Fruit fly (Drosophila melanogaster): ENCODE results near the gene CG15025.

CG15025 gene

DNA sequence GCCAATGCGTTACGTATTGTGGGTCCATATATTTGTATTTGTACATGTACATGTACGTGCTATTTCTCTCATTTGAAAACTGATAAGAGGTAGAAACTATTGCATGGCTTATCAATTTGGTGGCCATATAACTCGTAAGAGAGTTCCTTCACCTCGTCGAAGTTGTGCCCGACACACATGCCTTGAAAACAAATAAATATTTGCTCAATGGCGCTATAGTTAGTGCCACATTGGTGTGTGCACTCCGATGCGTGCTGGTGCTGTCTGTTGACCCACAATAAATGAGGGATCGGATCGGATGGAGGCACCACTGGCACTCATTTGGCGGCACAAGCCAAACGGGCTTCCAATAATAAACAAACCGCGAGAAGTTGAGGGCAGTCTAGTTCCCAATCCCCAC is 18.7 kb downstream of the CG15025 start (continued):
- no peak for TF ChIP-seq Meics (GFP tag; optimal IDR thresholded peaks at IDR 0.05)
- no peak for TF ChIP-seq CG10209 (GFP tag; optimal IDR thresholded peaks at IDR 0.05)
- no peak for TF ChIP-seq h (optimal IDR thresholded peaks at IDR 0.05)
- no peak for TF ChIP-seq Fer1 (GFP tag; optimal IDR thresholded peaks at IDR 0.05)
- TF ChIP-seq Mes4 (GFP tag; optimal IDR thresholded peaks at IDR 0.05), result no peak
- TF ChIP-seq grn (GFP tag; optimal IDR thresholded peaks at IDR 0.05), result peak; percentile 25
- peak; percentile 62 for TF ChIP-seq MTF-1 (GFP tag; optimal IDR thresholded peaks at IDR 0.05; ENCODE audit: borderline replicate concordance)
- no peak for TF ChIP-seq Hr51 (GFP tag; optimal IDR thresholded peaks at IDR 0.05)
- no peak for TF ChIP-seq ara (GFP tag; IDR thresholded peaks at IDR 0.05)
- TF ChIP-seq hb (GFP tag; IDR thresholded peaks at IDR 0.05; ENCODE audit: partially characterized antibody), result no peak
- TF ChIP-seq CG9817 (tag; optimal IDR thresholded peaks at IDR 0.05), result no peak
- TF ChIP-seq CG2202 (tag; optimal IDR thresholded peaks at IDR 0.05), result peak; percentile 77
- TF ChIP-seq CG32772 (GFP tag; IDR thresholded peaks at IDR 0.05), result no peak
- no peak for TF ChIP-seq CG14050 (GFP tag; IDR thresholded peaks at IDR 0.05)
- no peak; the same call in 2 of the 3 replicates for TF ChIP-seq CG17361 (GFP tag; IDR thresholded peaks at IDR 0.05)
- peak; percentile 9 for TF ChIP-seq dmrt99B (tag; optimal IDR thresholded peaks at IDR 0.05)
- no peak for TF ChIP-seq CG31365 (tag; optimal IDR thresholded peaks at IDR 0.05)
- TF ChIP-seq CG2875 (GFP tag; optimal IDR thresholded peaks at IDR 0.05), result peak; percentile 18
- TF ChIP-seq trh (GFP tag; optimal IDR thresholded peaks at IDR 0.05), result no peak
- no peak for TF ChIP-seq Hand (GFP tag; optimal IDR thresholded peaks at IDR 0.05)
- no peak for TF ChIP-seq crol (GFP tag; IDR thresholded peaks at IDR 0.05)
- TF ChIP-seq stwl (tag; optimal IDR thresholded peaks at IDR 0.05), result no peak
- TF ChIP-seq dysf (GFP tag; IDR thresholded peaks at IDR 0.05), result no peak
- no peak; the same call in 2 of the 3 replicates for TF ChIP-seq CG34422 (GFP tag; IDR thresholded peaks at IDR 0.05)
- TF ChIP-seq CG11723 (GFP tag; optimal IDR thresholded peaks at IDR 0.05), result peak; percentile 1
- peak; percentile 28 for TF ChIP-seq D19A (tag; optimal IDR thresholded peaks at IDR 0.05)
- TF ChIP-seq Bgb (GFP tag; IDR thresholded peaks at IDR 0.05; ENCODE audit: partially characterized antibody), result no peak
- TF ChIP-seq ATbp (GFP tag; optimal IDR thresholded peaks at IDR 0.05), result peak; percentile 53
- TF ChIP-seq Dip3 (GFP tag; optimal IDR thresholded peaks at IDR 0.05), result no peak
- peak; percentile 50; the same call in 1 of the 3 replicates for TF ChIP-seq ken (GFP tag; IDR thresholded peaks at IDR 0.05)
- peak; percentile 78 for TF ChIP-seq CG33557 (GFP tag; optimal IDR thresholded peaks at IDR 0.05)
- TF ChIP-seq nerfin-1 (tag; optimal IDR thresholded peaks at IDR 0.05), result no peak
- TF ChIP-seq dati (GFP tag; IDR thresholded peaks at IDR 0.05), result no peak
- TF ChIP-seq Ets65A (GFP tag), result peak; percentile 76
- no peak for TF ChIP-seq CG12391 (tag; optimal IDR thresholded peaks at IDR 0.05)
- TF ChIP-seq CG17328 (GFP tag; IDR thresholded peaks at IDR 0.05), result no peak
- peak; percentile 66 for TF ChIP-seq ci (GFP tag; IDR thresholded peaks at IDR 0.05)
- TF ChIP-seq CG2129 (GFP tag; IDR thresholded peaks at IDR 0.05; ENCODE audit: partially characterized antibody), result no peak
- no peak for TF ChIP-seq Scr (GFP tag; IDR thresholded peaks at IDR 0.05; ENCODE audit: partially characterized antibody)
- peak; percentile 27 for TF ChIP-seq HmgZ (tag; optimal IDR thresholded peaks at IDR 0.05)
- TF ChIP-seq CG13624 (GFP tag; optimal IDR thresholded peaks at IDR 0.05), result no peak
- peak; percentile 86 for TF ChIP-seq twi (tag; optimal IDR thresholded peaks at IDR 0.05)
- TF ChIP-seq CG9932 (GFP tag; IDR thresholded peaks at IDR 0.05), result no peak
- peak; percentile 59; the same call in 1 of the 2 replicates for TF ChIP-seq chm (GFP tag; IDR thresholded peaks at IDR 0.05)
- TF ChIP-seq abd-A (tag; optimal IDR thresholded peaks at IDR 0.05), result no peak
- TF ChIP-seq Ada2b (GFP tag; IDR thresholded peaks at IDR 0.05), result no peak
- no peak for TF ChIP-seq Poxn (GFP tag; IDR thresholded peaks at IDR 0.05)
- no peak for TF ChIP-seq luna (GFP tag; optimal IDR thresholded peaks at IDR 0.05)
- no peak for TF ChIP-seq sd (tag; optimal IDR thresholded peaks at IDR 0.05)
- TF ChIP-seq HLH3B (GFP tag; IDR thresholded peaks at IDR 0.05), result no peak
- no peak for TF ChIP-seq CG7271 (tag; optimal IDR thresholded peaks at IDR 0.05)
- TF ChIP-seq CG2199 (GFP tag; IDR thresholded peaks at IDR 0.05), result peak; percentile 89

All from whole organism, embryonic.